Worm (Caenorhabditis elegans) whole organism, young adult: ENCODE data around the gene ZK1098.11.

Experiments
- F49E8.2 ChIP-seq: sonication (generic microtip); optimal IDR thresholded peaks from 3 replicates; lab custom pipeline; 2017; ENCODE audit warnings: missing genetic modification characterization, mild to moderate bottlenecking, missing compliant biosample characterization, antibody characterized with exemption, moderate library complexity; ENCODE audit not compliant: insufficient read depth
- lir-1 ChIP-seq: fragments of 200-800 bp; sonication (Bioruptor generic); conservative IDR thresholded peaks from 2 replicates; pipeline ENCODE4 v1.3.6; 2022; ENCODE audit warnings: missing genetic modification reagents, missing genetic modification characterization, missing compliant biosample characterization

- TF ChIP-seq F49E8.2 (tag; lab: Kevin White, UChicago) (no peak), lir-1 (GFP tag; lab: Robert Waterston, UW) (no peak)
These were observed 4.8 kb downstream of the ZK1098.11 start, which contains the start of gene C48B4.8 for ce11 chrIII:9561158-9561557.
